Worm (Caenorhabditis elegans) whole organism, L1 larva: Measurements from ENCODE around the gene C25A8.5.

Source experiments
- C16A3.4 ChIP-seq: fragments of 150-350 bp; optimal IDR thresholded peaks from 2 replicates; lab custom pipeline; 2014; ENCODE audit warnings: missing biosample characterization, missing genetic modification characterization
- F16B12.6 ChIP-seq: fragments of 150-350 bp; optimal IDR thresholded peaks from 2 replicates; lab custom pipeline; 2014; ENCODE audit warnings: missing biosample characterization, missing genetic modification characterization
- Y116A8C.19 ChIP-seq: sonication (generic microtip); optimal IDR thresholded peaks from 2 replicates; lab custom pipeline; 2016; ENCODE audit warnings: missing compliant biosample characterization, missing genetic modification characterization, borderline replicate concordance
- blmp-1 ChIP-seq: fragments of 150-350 bp; optimal IDR thresholded peaks from 2 replicates; lab custom pipeline; 2014; ENCODE audit warnings: missing biosample characterization, missing genetic modification characterization
- ceh-8 ChIP-seq: fragments of 200-800 bp; sonication (Bioruptor generic); optimal IDR thresholded peaks from 2 replicates; lab custom pipeline; 2018; ENCODE audit warnings: mild to moderate bottlenecking, missing genetic modification characterization, moderate library complexity, missing compliant biosample characterization
- ceh-82 ChIP-seq, 3 experiments: fragments of 150-350 bp in 1 of 3; sonication (generic microtip) in 2 of 3; optimal IDR thresholded peaks; 2 replicates each; lab custom pipeline; 2014 to 2017; ENCODE audit warnings: missing biosample characterization in 3 of 3, missing genetic modification characterization in 3 of 3
- ceh-88 ChIP-seq: fragments of 200-800 bp; sonication (Bioruptor generic); IDR thresholded peaks from 2 replicates; pipeline ENCODE4 v1.3.6; 2022; ENCODE audit warnings: missing genetic modification characterization, missing compliant biosample characterization
- dpl-1 ChIP-seq, 3 experiments: fragments of 150-350 bp in 2 of 3; sonication (generic microtip) in 1 of 3; optimal IDR thresholded peaks; 2 replicates each; lab custom pipeline; 2014 to 2017; ENCODE audit warnings: missing biosample characterization in 3 of 3, missing genetic modification characterization in 3 of 3, missing genetic modification reagents in 3 of 3
- efl-1 ChIP-seq, 4 experiments: fragments of 150-350 bp; optimal IDR thresholded peaks in 3 of 4; peaks in 1 of 4; 1 replicate in 1 of 4; 2 replicates in 3 of 4; lab custom pipeline; 2014; ENCODE audit warnings: missing biosample characterization in 2 of 4, missing genetic modification characterization in 2 of 4, missing genetic modification reagents in 2 of 4
- elt-3 ChIP-seq, 6 experiments: fragments of 150-350 bp in 1 of 6; sonication (generic microtip); optimal IDR thresholded peaks; 2 replicates each; lab custom pipeline; 2017 to 2018; ENCODE audit warnings: missing biosample characterization in 6 of 6, missing genetic modification characterization in 6 of 6, inconsistent platforms in 1 of 6
- fkh-4 ChIP-seq: sonication (generic microtip); optimal IDR thresholded peaks from 2 replicates; lab custom pipeline; 2016; ENCODE audit warnings: missing compliant biosample characterization, missing genetic modification characterization, borderline replicate concordance
- fkh-8 ChIP-seq: sonication (generic microtip); optimal IDR thresholded peaks from 2 replicates; lab custom pipeline; 2016; ENCODE audit warnings: mild to moderate bottlenecking, missing genetic modification characterization, missing compliant biosample characterization
- isw-1 ChIP-seq: fragments of 200-800 bp; sonication (Bioruptor generic); IDR thresholded peaks from 2 replicates; pipeline ENCODE4 v1.3.6; 2022; ENCODE audit warnings: missing genetic modification characterization, missing compliant biosample characterization
- jun-1 ChIP-seq: fragments of 150-350 bp; optimal IDR thresholded peaks from 2 replicates; lab custom pipeline; 2014; ENCODE audit warnings: missing biosample characterization, missing genetic modification reagents, missing genetic modification characterization
- lin-35 ChIP-seq, 2 experiments: fragments of 150-350 bp; optimal IDR thresholded peaks; 2 replicates each; lab custom pipeline; 2014; ENCODE audit warnings: missing biosample characterization in 2 of 2, missing genetic modification characterization in 2 of 2, missing genetic modification reagents in 2 of 2
- lin-39 ChIP-seq: fragments of 150-350 bp; optimal IDR thresholded peaks from 2 replicates; lab custom pipeline; 2014; ENCODE audit warnings: missing biosample characterization, missing genetic modification reagents, missing genetic modification characterization
- mab-9 ChIP-seq: fragments of 200-800 bp; sonication (Bioruptor generic); IDR thresholded peaks from 2 replicates; pipeline ENCODE4 v1.3.6; 2022; ENCODE audit warnings: missing genetic modification reagents, missing genetic modification characterization, missing compliant biosample characterization
- mep-1 ChIP-seq: fragments of 150-350 bp; optimal IDR thresholded peaks from 2 replicates; lab custom pipeline; 2014; ENCODE audit warnings: missing biosample characterization, missing genetic modification characterization
- nhr-11 ChIP-seq: fragments of 150-350 bp; optimal IDR thresholded peaks from 2 replicates; lab custom pipeline; 2014; ENCODE audit warnings: missing biosample characterization, missing genetic modification characterization
- nhr-237 ChIP-seq: fragments of 150-350 bp; optimal IDR thresholded peaks from 2 replicates; lab custom pipeline; 2014; ENCODE audit warnings: missing biosample characterization, missing genetic modification characterization
- nhr-28 ChIP-seq: fragments of 150-350 bp; optimal IDR thresholded peaks from 2 replicates; lab custom pipeline; 2014; ENCODE audit warnings: missing biosample characterization, missing genetic modification characterization
- nhr-47 ChIP-seq: sonication (generic microtip); optimal IDR thresholded peaks from 2 replicates; lab custom pipeline; 2016; ENCODE audit warnings: mild to moderate bottlenecking, missing genetic modification characterization, moderate library complexity, missing compliant biosample characterization
- nhr-85 ChIP-seq: sonication (generic microtip); peaks from one replicate; lab custom pipeline; 2016; ENCODE audit warnings: missing genetic modification characterization, inconsistent platforms, missing compliant biosample characterization
- nhr-90 ChIP-seq: sonication (generic microtip); optimal IDR thresholded peaks from 2 replicates; lab custom pipeline; 2016; ENCODE audit warnings: mild to moderate bottlenecking, missing genetic modification characterization, missing compliant biosample characterization; ENCODE audit not compliant: poor library complexity
- pag-3 ChIP-seq: sonication (generic microtip); optimal IDR thresholded peaks from 2 replicates; lab custom pipeline; 2017; ENCODE audit warnings: missing genetic modification characterization, mild to moderate bottlenecking, missing compliant biosample characterization, antibody characterized with exemption, borderline replicate concordance; ENCODE audit not compliant: insufficient read depth
- pax-3 ChIP-seq: fragments of 200-800 bp; sonication (Bioruptor generic); optimal IDR thresholded peaks from 2 replicates; lab custom pipeline; 2018; ENCODE audit warnings: mild to moderate bottlenecking, missing genetic modification characterization, moderate library complexity, missing compliant biosample characterization
- pqm-1 ChIP-seq: sonication (generic microtip); optimal IDR thresholded peaks from 3 replicates; lab custom pipeline; 2017; ENCODE audit warnings: missing biosample characterization, missing genetic modification characterization
- skn-1 ChIP-seq: fragments of 150-350 bp; optimal IDR thresholded peaks from 2 replicates; lab custom pipeline; 2014; ENCODE audit warnings: missing biosample characterization, missing genetic modification characterization
- sox-4 ChIP-seq: sonication (generic microtip); optimal IDR thresholded peaks from 2 replicates; lab custom pipeline; 2016; ENCODE audit warnings: missing genetic modification characterization, missing compliant biosample characterization
- sup-37 ChIP-seq: fragments of 200-800 bp; sonication (Bioruptor generic); optimal IDR thresholded peaks from 2 replicates; lab custom pipeline; 2018; ENCODE audit warnings: mild to moderate bottlenecking, missing genetic modification characterization, missing compliant biosample characterization
- unc-62 ChIP-seq: fragments of 150-350 bp; optimal IDR thresholded peaks from 2 replicates; lab custom pipeline; 2014; ENCODE audit warnings: missing biosample characterization, missing genetic modification reagents, missing genetic modification characterization
- unc-86 ChIP-seq: sonication (generic microtip); optimal IDR thresholded peaks from 2 replicates; lab custom pipeline; 2016; ENCODE audit warnings: missing genetic modification characterization, missing compliant biosample characterization
- vab-15 ChIP-seq: sonication (generic microtip); optimal IDR thresholded peaks from 2 replicates; lab custom pipeline; 2017; ENCODE audit warnings: missing genotype, mild to moderate bottlenecking, missing genetic modification characterization, missing compliant biosample characterization
- zag-1 ChIP-seq: fragments of 150-350 bp; optimal IDR thresholded peaks from 2 replicates; lab custom pipeline; 2014; ENCODE audit warnings: missing biosample characterization, missing genetic modification characterization
- ztf-4 ChIP-seq: fragments of 150-350 bp; optimal IDR thresholded peaks from 2 replicates; lab custom pipeline; 2014; ENCODE audit warnings: missing biosample characterization, missing genetic modification characterization

The C25A8.5 gene

ce11 chrIV:6984449-6985380, 14.6 kb upstream of the C25A8.5 start:
- TF ChIP-seq nhr-85 (tag; lab: Kevin White, UChicago), result peak; percentile 57
- no peak for TF ChIP-seq efl-1 (optimal IDR thresholded peaks at IDR 0.05; lab: Kevin White, UChicago)
- TF ChIP-seq efl-1 (GFP tag; optimal IDR thresholded peaks at IDR 0.05 in 1 of 2; lab: Kevin White, UChicago), result peak in 1 of 2 experiments; percentile 40
- no peak for TF ChIP-seq nhr-11 (tag; lab: Kevin White, UChicago)

ce11 chrIV:6986835-6987234, 12.5 kb upstream of the C25A8.5 start, which contains the start of gene prkl-1:
Gene prkl-1, minus strand, starts transcription at chrIV:6986935.
- TF ChIP-seq sup-37 (GFP tag; lab: Kevin White, UChicago), result no peak
- TF ChIP-seq blmp-1 (tag; lab: Kevin White, UChicago), result no peak
- TF ChIP-seq vab-15, result no peak
- TF ChIP-seq Y116A8C.19 (tag; lab: Kevin White, UChicago), result no peak
- no peak for TF ChIP-seq sox-4
- TF ChIP-seq nhr-85 (tag; lab: Kevin White, UChicago), result no peak
- no peak for TF ChIP-seq lin-35 (GFP tag; optimal IDR thresholded peaks at IDR 0.05; lab: Kevin White, UChicago)

- TF ChIP-seq zag-1 (tag; lab: Kevin White, UChicago), result no peak
These were observed 8.2 kb upstream of the C25A8.5 start for ce11 chrIV:6991070-6991469.

DNA sequence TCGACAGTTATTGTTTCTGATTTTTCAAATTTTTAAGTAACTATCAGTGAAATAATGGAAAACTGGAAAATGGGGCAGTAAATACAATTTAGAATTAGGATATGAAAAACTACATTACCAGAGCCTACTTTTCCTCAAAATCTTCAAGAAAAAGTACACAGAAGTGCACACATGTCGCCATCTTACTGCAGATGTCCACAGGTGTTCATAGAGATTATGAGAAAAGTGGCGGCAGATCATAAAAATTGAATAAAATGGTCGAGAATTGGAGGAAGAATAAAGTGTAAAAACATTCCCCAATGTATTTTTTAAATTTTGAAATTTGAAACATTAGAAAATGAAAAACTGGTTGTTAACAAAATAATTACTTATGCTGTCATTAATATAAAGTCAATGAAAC, 1.4 kb upstream of the C25A8.5 start:
- no peak for TF ChIP-seq C16A3.4 (tag; lab: Kevin White, UChicago)
- no peak for TF ChIP-seq ceh-8
- no peak for TF ChIP-seq F16B12.6
- TF ChIP-seq lin-39 (tag; lab: Kevin White, UChicago), result no peak
- no peak for TF ChIP-seq nhr-237 (tag; lab: Kevin White, UChicago)
- no peak for TF ChIP-seq elt-3 (tag; optimal IDR thresholded peaks at IDR 0.05; lab: Kevin White, UChicago)
- TF ChIP-seq isw-1 (GFP tag; lab: Robert Waterston, UW), result no peak

- TF ChIP-seq ztf-4 (no peak), ceh-82 (tag; optimal IDR thresholded peaks at IDR 0.05; lab: Kevin White, UChicago) (no peak), nhr-47 (tag; lab: Kevin White, UChicago) (no peak), nhr-90 (tag; lab: Kevin White, UChicago) (no peak), pax-3 (tag; lab: Kevin White, UChicago) (no peak)
These were observed 4.0 kb downstream of the C25A8.5 start, which contains the start of gene cht-3 for ce11 chrIV:7003323-7003722. Gene cht-3, plus strand, starts transcription at chrIV:7003623.

- TF ChIP-seq pag-3 (no peak), skn-1 (tag; lab: Kevin White, UChicago) (no peak), mep-1 (tag; lab: Kevin White, UChicago) (no peak), jun-1 (tag; lab: Kevin White, UChicago) (no peak), pqm-1 (tag; lab: Kevin White, UChicago) (no peak), mab-9 (GFP tag; lab: Robert Waterston, UW) (no peak), ceh-88 (GFP tag; lab: Robert Waterston, UW) (no peak), nhr-28 (tag; lab: Kevin White, UChicago) (no peak), nhr-237 (tag; lab: Kevin White, UChicago) (no peak), zag-1 (tag; lab: Kevin White, UChicago) (no peak), dpl-1 (GFP tag; optimal IDR thresholded peaks at IDR 0.05; lab: Kevin White, UChicago) (no peak), fkh-8 (tag; lab: Kevin White, UChicago) (no peak), fkh-4 (tag; lab: Kevin White, UChicago) (no peak), vab-15 (no peak), unc-62 (GFP tag; lab: Kevin White, UChicago) (no peak), elt-3 (tag; optimal IDR thresholded peaks at IDR 0.05; lab: Kevin White, UChicago) (no peak), unc-86 (tag; lab: Kevin White, UChicago) (no peak), sox-4 (no peak)
These were observed 10.2 kb downstream of the C25A8.5 start, which contains the start of gene C25A8.2 for ce11 chrIV:7009531-7009930. Gene C25A8.2, plus strand, starts transcription at chrIV:7009831.
